Worm (Caenorhabditis elegans): ENCODE data around the gene his-3.

DNA sequence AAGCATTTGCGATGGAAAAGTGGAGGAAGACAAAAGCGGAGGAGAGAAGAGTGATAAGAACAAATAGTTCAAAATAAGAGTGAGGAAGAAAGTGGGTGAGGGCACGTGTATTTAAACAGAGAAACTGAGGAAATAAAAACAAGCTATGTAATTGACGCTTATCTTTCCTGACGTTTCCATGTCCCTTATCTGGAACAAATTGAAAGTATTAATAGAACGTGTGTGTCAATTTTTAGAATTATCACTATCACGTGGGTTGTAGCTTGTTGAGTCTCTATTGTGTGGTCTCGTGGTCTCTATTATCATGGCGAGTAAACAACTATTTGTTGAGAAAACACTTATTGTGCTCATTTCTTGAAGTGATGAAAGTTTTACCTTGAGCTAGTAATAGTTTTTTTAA is 5.2 kb downstream of the his-3 start, which contains the start of gene T10C6.15:
- TF ChIP-seq lin-11 (tag; optimal IDR thresholded peaks at IDR 0.05): no peak
- TF ChIP-seq unc-86 (tag; optimal IDR thresholded peaks at IDR 0.05): no peak
- no peak for TF ChIP-seq hlh-8 (tag; optimal IDR thresholded peaks at IDR 0.05)
- no peak for TF ChIP-seq syd-9 (tag; optimal IDR thresholded peaks at IDR 0.05)
- TF ChIP-seq fkh-10 (GFP tag; optimal IDR thresholded peaks at IDR 0.05): no peak
- TF ChIP-seq ama-1 (optimal IDR thresholded peaks at IDR 0.05): no peak
- TF ChIP-seq madf-2 (tag; optimal IDR thresholded peaks at IDR 0.05): no peak
- no peak for TF ChIP-seq pag-3 (tag; optimal IDR thresholded peaks at IDR 0.05; ENCODE audit: borderline replicate concordance)
- no peak for TF ChIP-seq odd-2 (tag; optimal IDR thresholded peaks at IDR 0.05)
- no peak for TF ChIP-seq ceh-19 (GFP tag; optimal IDR thresholded peaks at IDR 0.05)

Measured in whole organism, late embryonic.